Fruit fly (Drosophila melanogaster): ENCODE data around the gene Nedd8.

DNA sequence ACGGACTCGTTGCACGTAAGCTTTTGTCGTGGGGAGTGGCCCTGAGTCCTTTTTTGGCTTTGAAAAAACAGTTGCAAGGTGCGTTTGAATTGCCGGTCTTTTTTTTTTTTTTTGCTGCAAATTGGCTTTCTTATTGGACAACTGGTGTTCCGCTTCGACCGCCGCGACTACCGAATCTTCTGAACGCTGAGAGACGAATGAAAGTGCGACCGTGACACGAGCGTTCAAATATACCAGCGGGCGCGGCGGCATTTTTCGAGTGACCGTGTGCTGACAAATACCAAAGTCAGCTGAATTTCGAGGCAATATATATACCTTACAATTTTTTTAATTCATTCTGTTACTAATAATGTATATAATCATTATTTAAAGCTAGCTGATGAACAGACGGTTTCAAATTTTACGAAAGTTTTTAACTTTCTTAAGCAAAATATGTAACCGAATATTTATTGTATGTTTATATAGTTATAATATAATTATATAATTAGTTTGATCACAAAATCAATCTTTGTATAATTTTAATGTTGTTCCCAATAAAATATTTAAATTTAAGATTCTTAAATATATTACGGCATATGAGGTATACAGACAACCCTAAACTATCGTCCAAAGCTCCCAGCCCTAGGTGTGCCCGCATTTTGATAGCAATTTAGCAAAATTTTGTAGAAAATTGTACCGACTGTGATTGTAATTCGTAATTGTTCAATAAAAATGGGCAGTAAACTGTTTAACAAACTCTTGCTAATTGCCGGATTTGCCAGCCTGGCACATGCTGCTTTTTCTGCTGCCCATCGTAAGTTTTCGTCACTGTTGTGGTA lies 35.6 kb upstream of the Nedd8 start, which contains the start of the genes Swip-1 and EMC5:
- no peak for TF ChIP-seq CG8478 (optimal IDR thresholded peaks at IDR 0.05)
- TF ChIP-seq psq (optimal IDR thresholded peaks at IDR 0.05) = no peak
- TF ChIP-seq usp (GFP tag; optimal IDR thresholded peaks at IDR 0.05) = no peak

All from whole organism.